Fruit fly (Drosophila melanogaster) whole organism, embryonic: ENCODE results near the gene dgt6.
A peak's percentile ranks its signal among the peaks of the same experiment; 100 is the strongest.

Experiments used
- Abd-B ChIP-seq: fragments of 200-800 bp; sonication (Bioruptor generic); optimal IDR thresholded peaks from 2 replicates; lab custom pipeline; 2018; ENCODE audit warnings: missing biosample characterization, mild to moderate bottlenecking, missing genetic modification characterization, moderate library complexity
- Blimp-1 ChIP-seq: fragments of 200-800 bp; sonication (Bioruptor generic); optimal IDR thresholded peaks from 3 replicates; lab custom pipeline; 2018; ENCODE audit warnings: missing biosample characterization, missing genetic modification characterization, mild to moderate bottlenecking, moderate library complexity, missing genetic modification reagents
- CG11504 ChIP-seq: fragments of 200-800 bp; sonication (Bioruptor generic); optimal IDR thresholded peaks from 3 replicates; lab custom pipeline; 2019; ENCODE audit warnings: missing biosample characterization, mild to moderate bottlenecking, missing genetic modification characterization, moderate library complexity
- CG12071 ChIP-seq: fragments of 200-800 bp; sonication (Bioruptor generic); optimal IDR thresholded peaks from 3 replicates; lab custom pipeline; 2018; ENCODE audit warnings: missing biosample characterization, mild to moderate bottlenecking, missing genetic modification characterization
- CG12104 ChIP-seq: fragments of 200-800 bp; sonication (Bioruptor generic); optimal IDR thresholded peaks from 3 replicates; lab custom pipeline; 2016; ENCODE audit warnings: missing biosample characterization, missing genetic modification characterization
- CG14710 ChIP-seq: fragments of 200-800 bp; sonication (Bioruptor generic); optimal IDR thresholded peaks from 3 replicates; lab custom pipeline; 2019; ENCODE audit warnings: missing biosample characterization, mild to moderate bottlenecking, missing genetic modification characterization, moderate library complexity
- CG16779 ChIP-seq: fragments of 200-800 bp; sonication (Bioruptor generic); IDR thresholded peaks from 2 replicates; pipeline ENCODE4 v1.3.6; 2022; ENCODE audit warnings: missing biosample characterization, missing genetic modification characterization
- CG17328 ChIP-seq: fragments of 200-800 bp; sonication (Bioruptor generic); IDR thresholded peaks from 2 replicates; pipeline ENCODE4 v1.3.6; 2022; ENCODE audit warnings: missing biosample characterization, missing genetic modification characterization
- CG17802 ChIP-seq: fragments of 200-800 bp; sonication (Bioruptor generic); optimal IDR thresholded peaks from 2 replicates; lab custom pipeline; 2018; ENCODE audit warnings: missing biosample characterization, mild to moderate bottlenecking, missing genetic modification characterization, moderate library complexity
- CG18476 ChIP-seq: fragments of 200-800 bp; sonication (Bioruptor generic); optimal IDR thresholded peaks from 2 replicates; lab custom pipeline; 2016; ENCODE audit warnings: missing biosample characterization, mild to moderate bottlenecking, missing genetic modification characterization
- CG2199 ChIP-seq: fragments of 200-800 bp; sonication (Bioruptor generic); IDR thresholded peaks from 3 replicates; pipeline ENCODE4 v1.3.6; 2022; ENCODE audit warnings: missing biosample characterization, missing genetic modification characterization
- CG2712 ChIP-seq: fragments of 200-800 bp; optimal IDR thresholded peaks from 3 replicates; lab custom pipeline; 2019; ENCODE audit warnings: missing biosample characterization, mild to moderate bottlenecking, missing genetic modification characterization, moderate library complexity
- CG3847 ChIP-seq: fragments of 200-800 bp; sonication (Bioruptor generic); IDR thresholded peaks from 2 replicates; pipeline ENCODE4 v1.3.6; 2022; ENCODE audit warnings: missing biosample characterization, missing genetic modification characterization
- CG43689 ChIP-seq: fragments of 200-800 bp; sonication (Bioruptor generic); IDR thresholded peaks from 2 replicates; pipeline ENCODE4 v1.3.6; 2022; ENCODE audit warnings: missing biosample characterization, missing genetic modification characterization
- CG4424 ChIP-seq: fragments of 200-800 bp; sonication (Bioruptor generic); optimal IDR thresholded peaks from 3 replicates; lab custom pipeline; 2016; ENCODE audit warnings: missing biosample characterization, missing genetic modification characterization
- CG4617 ChIP-seq: fragments of 200-800 bp; sonication (Bioruptor generic); optimal IDR thresholded peaks from 3 replicates; lab custom pipeline; 2016; ENCODE audit warnings: missing biosample characterization, missing genetic modification characterization, borderline replicate concordance
- CG5245 ChIP-seq: fragments of 200-800 bp; sonication (Bioruptor generic); optimal IDR thresholded peaks from 3 replicates; lab custom pipeline; 2016; ENCODE audit warnings: missing biosample characterization, missing genetic modification characterization
- CG6813 ChIP-seq: fragments of 200-800 bp; sonication (Bioruptor generic); optimal IDR thresholded peaks from 2 replicates; lab custom pipeline; 2017; ENCODE audit warnings: missing biosample characterization, missing genetic modification characterization, mild to moderate bottlenecking, moderate library complexity, missing genetic modification reagents
- CG7786 ChIP-seq: fragments of 200-800 bp; sonication (Bioruptor generic); optimal IDR thresholded peaks from 2 replicates; lab custom pipeline; 2016; ENCODE audit warnings: missing biosample characterization, missing genetic modification characterization
- CG7839 ChIP-seq: fragments of 200-800 bp; sonication (Bioruptor generic); optimal IDR thresholded peaks from 3 replicates; lab custom pipeline; 2018; ENCODE audit warnings: missing biosample characterization, mild to moderate bottlenecking, missing genetic modification characterization, moderate library complexity
- CG8765 ChIP-seq: fragments of 200-800 bp; sonication (Bioruptor generic); IDR thresholded peaks from 2 replicates; pipeline ENCODE4 v1.3.6; 2022; ENCODE audit warnings: missing biosample characterization, missing genetic modification characterization
- CG8944 ChIP-seq: fragments of 200-800 bp; sonication (Bioruptor generic); optimal IDR thresholded peaks from 3 replicates; lab custom pipeline; 2016; ENCODE audit warnings: missing biosample characterization, missing genetic modification characterization
- CHES-1-like ChIP-seq: fragments of 200-800 bp; sonication (Bioruptor generic); optimal IDR thresholded peaks from 2 replicates; lab custom pipeline; 2016; ENCODE audit warnings: missing biosample characterization, missing genetic modification characterization
- Camta ChIP-seq: fragments of 200-800 bp; sonication (Bioruptor generic); optimal IDR thresholded peaks from 2 replicates; lab custom pipeline; 2016; ENCODE audit warnings: missing biosample characterization, missing genetic modification characterization
- CkIIα-i1 ChIP-seq: fragments of 200-800 bp; sonication (Bioruptor generic); IDR thresholded peaks from 2 replicates; pipeline ENCODE4 v1.3.6; 2022; ENCODE audit warnings: missing biosample characterization, missing genetic modification characterization
- Dip3 ChIP-seq: fragments of 200-800 bp; sonication (Bioruptor generic); optimal IDR thresholded peaks from 3 replicates; lab custom pipeline; 2016; ENCODE audit warnings: missing biosample characterization, missing genetic modification characterization
- Dref ChIP-seq: fragments of 200-800 bp; sonication (Bioruptor generic); IDR thresholded peaks from 2 replicates; pipeline ENCODE4 v1.3.6; 2022; ENCODE audit warnings: missing biosample characterization, missing genetic modification characterization
- E2f2 ChIP-seq: fragments of 200-800 bp; sonication (Bioruptor generic); IDR thresholded peaks from 2 replicates; pipeline ENCODE4 v1.3.6; 2022; ENCODE audit warnings: missing biosample characterization, missing genetic modification characterization
- Fer2 ChIP-seq: fragments of 200-800 bp; sonication (Bioruptor generic); optimal IDR thresholded peaks from 2 replicates; lab custom pipeline; 2018; ENCODE audit warnings: missing biosample characterization, mild to moderate bottlenecking, missing genetic modification characterization, moderate library complexity
- Gsc ChIP-seq: fragments of 200-800 bp; sonication (Bioruptor generic); IDR thresholded peaks from 2 replicates; pipeline ENCODE4 v1.3.6; 2022; ENCODE audit warnings: missing biosample characterization, missing genetic modification characterization
- HLHmδ ChIP-seq: fragments of 200-800 bp; sonication (Bioruptor generic); optimal IDR thresholded peaks from 2 replicates; lab custom pipeline; 2018; ENCODE audit warnings: missing biosample characterization, mild to moderate bottlenecking, missing genetic modification characterization, moderate library complexity
- NFAT ChIP-seq: fragments of 200-800 bp; sonication (Bioruptor generic); IDR thresholded peaks from 2 replicates; pipeline ENCODE4 v1.3.6; 2022; ENCODE audit warnings: missing biosample characterization, missing genetic modification characterization
- Nf-YA ChIP-seq: fragments of 200-800 bp; sonication (Bioruptor generic); IDR thresholded peaks from 2 replicates; pipeline ENCODE4 v1.3.6; 2022; ENCODE audit warnings: missing biosample characterization, missing genetic modification characterization
- Poxn ChIP-seq: fragments of 200-800 bp; sonication (Bioruptor generic); IDR thresholded peaks from 2 replicates; pipeline ENCODE4 v1.3.6; 2022; ENCODE audit warnings: missing biosample characterization, missing genetic modification characterization
- Sry-δ ChIP-seq: fragments of 200-800 bp; sonication (Bioruptor generic); optimal IDR thresholded peaks from 2 replicates; lab custom pipeline; 2016; ENCODE audit warnings: missing biosample characterization, missing genetic modification characterization
- Xrp1 ChIP-seq: fragments of 200-800 bp; sonication (Bioruptor generic); IDR thresholded peaks from 2 replicates; pipeline ENCODE4 v1.3.6; 2022; ENCODE audit warnings: missing biosample characterization, missing genetic modification characterization
- YL-1 ChIP-seq: fragments of 200-800 bp; sonication (Bioruptor generic); optimal IDR thresholded peaks from 3 replicates; lab custom pipeline; 2017; ENCODE audit warnings: missing biosample characterization, mild to moderate bottlenecking, missing genetic modification characterization
- al ChIP-seq: fragments of 200-800 bp; sonication (Bioruptor generic); IDR thresholded peaks from 2 replicates; pipeline ENCODE4 v1.3.6; 2022; ENCODE audit warnings: missing biosample characterization, missing genetic modification characterization
- corto ChIP-seq: fragments of 200-800 bp; sonication (Bioruptor generic); optimal IDR thresholded peaks from 2 replicates; lab custom pipeline; 2016; ENCODE audit warnings: missing biosample characterization, mild to moderate bottlenecking, missing genetic modification characterization, moderate library complexity
- crc ChIP-seq: fragments of 200-800 bp; sonication (Bioruptor generic); optimal IDR thresholded peaks from 2 replicates; lab custom pipeline; 2016; ENCODE audit warnings: missing biosample characterization, missing genetic modification characterization
- da ChIP-seq: fragments of 200-800 bp; sonication (Bioruptor generic); optimal IDR thresholded peaks from 2 replicates; lab custom pipeline; 2016; ENCODE audit warnings: missing biosample characterization, missing genetic modification characterization
- mam ChIP-seq: fragments of 200-800 bp; sonication (Bioruptor generic); optimal IDR thresholded peaks from 3 replicates; lab custom pipeline; 2016; ENCODE audit warnings: missing biosample characterization, missing genetic modification characterization
- otp ChIP-seq: fragments of 200-800 bp; sonication (Bioruptor generic); IDR thresholded peaks from 3 replicates; pipeline ENCODE4, ENCODE4 v1.3.6; 2022; ENCODE audit warnings: missing biosample characterization, missing genetic modification characterization
- pita ChIP-seq: fragments of 200-800 bp; sonication (Bioruptor generic); optimal IDR thresholded peaks from 2 replicates; lab custom pipeline; 2017; ENCODE audit warnings: missing biosample characterization, mild to moderate bottlenecking, missing genetic modification characterization
- pnt ChIP-seq: fragments of 200-800 bp; sonication (Bioruptor generic); optimal IDR thresholded peaks from 3 replicates; lab custom pipeline; 2016; ENCODE audit warnings: missing biosample characterization, missing genetic modification characterization
- prd ChIP-seq, 3 experiments: fragments of >200 bp in 2 of 3; fragments of 200-800 bp in 1 of 3; sonication (Bioruptor generic) in 1 of 3; optimal IDR thresholded peaks in 2 of 3; IDR thresholded peaks in 1 of 3; 2 replicates in 2 of 3; 3 replicates in 1 of 3; pipeline versions ENCODE4 v1.3.6 to Lab custom; 2017 to 2022; ENCODE audit warnings: missing biosample characterization in 1 of 3, missing genetic modification characterization in 1 of 3
- pzg ChIP-seq: fragments of 200-800 bp; sonication (Bioruptor generic); optimal IDR thresholded peaks from 3 replicates; lab custom pipeline; 2018; ENCODE audit warnings: missing biosample characterization, mild to moderate bottlenecking, missing genetic modification characterization, moderate library complexity
- seq ChIP-seq: fragments of 200-800 bp; sonication (Bioruptor generic); IDR thresholded peaks from 2 replicates; pipeline ENCODE4 v1.3.6; 2022; ENCODE audit warnings: missing biosample characterization, missing genetic modification characterization
- sna ChIP-seq: fragments of 200-800 bp; sonication (Bioruptor generic); IDR thresholded peaks from 2 replicates; pipeline ENCODE4 v1.3.6; 2022; ENCODE audit warnings: missing biosample characterization, missing genetic modification characterization; ENCODE audit not compliant: partially characterized antibody
- vfl ChIP-seq: fragments of 200-800 bp; sonication (Bioruptor generic); optimal IDR thresholded peaks from 2 replicates; lab custom pipeline; 2016; ENCODE audit warnings: missing biosample characterization, missing genetic modification characterization
- zfh1 ChIP-seq: fragments of 200-800 bp; sonication (Bioruptor generic); IDR thresholded peaks from 3 replicates; pipeline ENCODE4 v1.3.6; 2022; ENCODE audit warnings: missing biosample characterization, missing genetic modification characterization

dgt6 gene

dm6 chr3R:29087926-29088487, 42.8 kb downstream of the dgt6 start (continued):
- TF ChIP-seq pita (GFP tag; lab: Kevin White, UChicago), result no peak
- TF ChIP-seq CG5245, result no peak
- no peak for TF ChIP-seq CkIIα-i1 (GFP tag; lab: Robert Waterston, UW)
- TF ChIP-seq otp (GFP tag; lab: Robert Waterston, UW), result no peak
- TF ChIP-seq CG11504 (tag; lab: Kevin White, UChicago), result no peak
- no peak for TF ChIP-seq corto (GFP tag; lab: Kevin White, UChicago)
- TF ChIP-seq CHES-1-like (GFP tag; lab: Kevin White, UChicago), result peak; percentile 25
- no peak for TF ChIP-seq CG16779 (GFP tag; lab: Robert Waterston, UW)
- no peak for TF ChIP-seq vfl
- TF ChIP-seq CG6813 (GFP tag; lab: Kevin White, UChicago), result no peak
- TF ChIP-seq Poxn, result no peak
- TF ChIP-seq seq (GFP tag; lab: Robert Waterston, UW), result no peak
- TF ChIP-seq CG18476 (GFP tag; lab: Kevin White, UChicago), result no peak
- no peak for TF ChIP-seq CG17802 (tag; lab: Kevin White, UChicago)
- no peak for TF ChIP-seq CG17328 (GFP tag; lab: Robert Waterston, UW)
- no peak for TF ChIP-seq Xrp1 (GFP tag; lab: Robert Waterston, UW)
- TF ChIP-seq CG14710 (tag; lab: Kevin White, UChicago), result peak; percentile 86
- TF ChIP-seq CG3847 (GFP tag; lab: Robert Waterston, UW), result no peak
- TF ChIP-seq Camta (GFP tag; lab: Kevin White, UChicago), result no peak
- no peak for TF ChIP-seq YL-1 (GFP tag; lab: Kevin White, UChicago)
- TF ChIP-seq zfh1 (GFP tag; lab: Robert Waterston, UW), result no peak
- TF ChIP-seq CG4617 (GFP tag; lab: Kevin White, UChicago), result no peak
- TF ChIP-seq CG7839 (tag; lab: Kevin White, UChicago), result no peak
- no peak for TF ChIP-seq CG7786
- TF ChIP-seq Sry-δ (GFP tag; lab: Kevin White, UChicago), result no peak
- TF ChIP-seq Blimp-1 (GFP tag; lab: Kevin White, UChicago), result no peak
- TF ChIP-seq CG8765 (GFP tag; lab: Robert Waterston, UW), result no peak
- TF ChIP-seq sna (GFP tag; lab: Robert Waterston, UW), result 0 out of 2 replicates have a peak, but pooled peaks have one; percentile 10
- no peak for TF ChIP-seq CG43689 (GFP tag; lab: Robert Waterston, UW)
- no peak for TF ChIP-seq CG12104
- TF ChIP-seq crc, result no peak
- TF ChIP-seq CG4424, result no peak
- no peak for TF ChIP-seq CG2712
- no peak for TF ChIP-seq pnt (GFP tag; lab: Kevin White, UChicago)
- no peak for TF ChIP-seq pzg (GFP tag; lab: Kevin White, UChicago)
- no peak for TF ChIP-seq Dref (GFP tag; lab: Robert Waterston, UW)
- TF ChIP-seq NFAT (GFP tag; lab: Robert Waterston, UW), result no peak
- no peak for TF ChIP-seq CG12071 (GFP tag; lab: Kevin White, UChicago)
- TF ChIP-seq Abd-B (GFP tag; lab: Kevin White, UChicago), result no peak
- TF ChIP-seq prd (optimal IDR thresholded peaks at IDR 0.05; lab: Kevin White, UChicago), result no peak
- TF ChIP-seq prd (GFP tag; IDR thresholded peaks at IDR 0.05; lab: Robert Waterston, UW), result no peak; the same call in 2 of the 3 replicates
- TF ChIP-seq Gsc (GFP tag; lab: Robert Waterston, UW), result no peak
- TF ChIP-seq Fer2 (tag; lab: Kevin White, UChicago), result no peak
- no peak for TF ChIP-seq da
- TF ChIP-seq mam (GFP tag; lab: Kevin White, UChicago), result no peak
- no peak for TF ChIP-seq al (GFP tag; lab: Robert Waterston, UW)
- TF ChIP-seq CG2199 (GFP tag; lab: Robert Waterston, UW), result no peak
- TF ChIP-seq E2f2 (GFP tag; lab: Robert Waterston, UW), result no peak
- TF ChIP-seq Nf-YA (GFP tag; lab: Robert Waterston, UW), result no peak
- no peak for TF ChIP-seq CG8944 (GFP tag; lab: Kevin White, UChicago)
- peak; percentile 84 for TF ChIP-seq HLHmδ
- TF ChIP-seq Dip3 (GFP tag; lab: Kevin White, UChicago), result no peak
